Worm (Caenorhabditis elegans) whole organism, midembryonic: ENCODE measurements around the gene F35D11.4.

Experiments
- klf-2 ChIP-seq: fragments of 200-800 bp; sonication (Bioruptor generic); conservative IDR thresholded peaks from 2 replicates; pipeline ENCODE4 v1.3.6; 2022; ENCODE audit warnings: missing genetic modification reagents, missing genetic modification characterization, missing compliant biosample characterization
- ref-1 ChIP-seq: fragments of 200-800 bp; sonication (Bioruptor generic); conservative IDR thresholded peaks from 2 replicates; pipeline ENCODE4 v1.3.6; 2022; ENCODE audit warnings: missing genetic modification reagents, missing genetic modification characterization, missing compliant biosample characterization

DNA sequence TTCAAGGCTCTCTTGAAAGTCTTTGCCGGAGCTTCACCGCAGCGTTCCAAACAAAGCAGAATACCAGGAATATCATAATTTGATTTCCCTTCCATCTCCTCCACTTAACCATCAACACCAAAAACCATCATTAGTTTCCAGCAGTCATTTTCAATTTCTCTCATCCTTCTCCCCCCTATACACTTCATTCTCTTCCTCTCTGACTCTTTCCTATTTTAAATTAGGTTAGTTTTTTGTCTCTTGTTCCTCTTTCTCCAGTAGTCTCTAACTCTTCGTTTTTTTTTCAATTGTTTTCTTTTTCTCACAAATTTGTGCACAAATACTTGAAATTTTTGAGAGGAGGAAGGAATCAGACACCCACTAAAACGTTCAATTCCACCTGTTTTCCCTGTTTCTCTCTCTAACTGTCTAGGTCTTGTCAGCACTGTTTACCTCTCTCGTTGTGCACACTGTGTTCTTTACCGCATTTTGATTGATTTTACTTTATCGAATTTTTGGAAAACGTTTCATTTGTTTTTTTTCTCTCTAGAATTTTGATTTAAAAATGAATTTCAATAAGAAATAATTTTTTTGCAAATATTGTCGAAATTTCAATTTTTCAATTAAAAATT lies 3.6 kb downstream of the F35D11.4 start:
- TF ChIP-seq ref-1: no peak
- TF ChIP-seq klf-2 (GFP tag; lab: Robert Waterston, UW): no peak
